Worm (Caenorhabditis elegans) whole organism, young adult: Measurements from ENCODE around the gene F57H12.6.

ENCODE experiments used
- B0336.3 ChIP-seq: fragments of 200-800 bp; sonication (Bioruptor generic); IDR thresholded peaks from 2 replicates; pipeline ENCODE4 v1.3.6; 2022; ENCODE audit warnings: missing genetic modification characterization, missing compliant biosample characterization
- ama-1 ChIP-seq, 3 experiments: fragments of 150-350 bp in 1 of 3; sonication (generic microtip) in 2 of 3; optimal IDR thresholded peaks; 2 replicates each; lab custom pipeline; 2014 to 2018; ENCODE audit warnings: missing biosample characterization in 2 of 3, missing genetic modification characterization in 2 of 3, missing genetic modification reagents in 2 of 3
- attf-5 ChIP-seq: fragments of 200-800 bp; sonication (Bioruptor generic); optimal IDR thresholded peaks from 2 replicates; lab custom pipeline; 2018; ENCODE audit warnings: mild to moderate bottlenecking, missing genetic modification characterization, missing compliant biosample characterization
- ceh-91 ChIP-seq: fragments of 200-800 bp; sonication (Bioruptor generic); IDR thresholded peaks from 2 replicates; pipeline ENCODE4 v1.3.6; 2022; ENCODE audit warnings: missing genetic modification reagents, missing genetic modification characterization, missing compliant biosample characterization
- ets-4 ChIP-seq: fragments of 200-800 bp; sonication (Bioruptor generic); optimal IDR thresholded peaks from 2 replicates; lab custom pipeline; 2018; ENCODE audit warnings: mild to moderate bottlenecking, missing genetic modification characterization, missing compliant biosample characterization
- lin-40 ChIP-seq: sonication (generic microtip); optimal IDR thresholded peaks from 2 replicates; lab custom pipeline; 2016; ENCODE audit warnings: missing genetic modification characterization, mild to moderate bottlenecking, missing compliant biosample characterization, missing genotype, missing genetic modification reagents
- rec-8 ChIP-seq, 2 experiments: sonication (generic microtip); optimal IDR thresholded peaks; 2 replicates each; lab custom pipeline; 2016; ENCODE audit warnings: mild to moderate bottlenecking in 2 of 2, missing genetic modification characterization in 2 of 2, missing genetic modification reagents in 2 of 2, missing genotype in 2 of 2, missing biosample characterization in 1 of 2, missing compliant biosample characterization in 1 of 2, moderate library complexity in 1 of 2
- snpc-1.3 ChIP-seq: sonication (generic microtip); optimal IDR thresholded peaks from 2 replicates; lab custom pipeline; 2017; ENCODE audit warnings: missing genetic modification characterization, mild to moderate bottlenecking, missing compliant biosample characterization, antibody characterized with exemption, moderate library complexity, missing genotype, missing genetic modification reagents; ENCODE audit not compliant: insufficient read depth

DNA sequence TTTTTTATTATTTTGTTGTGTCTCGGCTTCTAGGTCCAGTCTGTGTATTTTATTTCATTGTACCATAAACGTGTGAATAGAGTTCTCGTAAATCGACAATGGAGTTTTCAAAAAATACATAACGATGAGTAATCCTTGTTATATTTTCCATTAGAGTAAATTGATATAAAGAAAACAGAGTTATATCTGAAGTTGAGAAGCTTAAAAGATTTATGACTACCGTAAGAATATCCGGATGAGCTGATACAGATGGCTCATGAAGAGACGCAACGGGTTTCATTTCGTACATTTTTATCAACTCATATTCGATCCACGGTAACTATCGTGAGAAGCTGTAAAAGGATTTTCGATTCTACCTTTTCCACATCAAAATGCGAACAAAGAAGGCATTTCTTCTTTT lies 48.3 kb downstream of the F57H12.6 start, which contains the start of gene gcy-8:
- TF ChIP-seq attf-5 (no peak), B0336.3 (GFP tag; lab: Robert Waterston, UW) (no peak), lin-40 (tag; lab: Kevin White, UChicago) (no peak), rec-8 (tag; optimal IDR thresholded peaks at IDR 0.05; lab: Kevin White, UChicago) (no peak), ets-4 (GFP tag; lab: Kevin White, UChicago) (no peak), ama-1 (optimal IDR thresholded peaks at IDR 0.05; lab: Kevin White, UChicago) (no peak), ama-1 (GFP tag; optimal IDR thresholded peaks at IDR 0.05; lab: Kevin White, UChicago) (no peak), ceh-91 (no peak), snpc-1.3 (tag; lab: Kevin White, UChicago) (no peak)
